Fruit fly (Drosophila melanogaster): Measurements from ENCODE around the gene Syx7.
A peak's percentile ranks its signal among the peaks of the same experiment; 100 is the strongest.

Gene Syx7

dm6 chr3L:21460149-21460873, 14.7 kb downstream of the Syx7 start (continued):
- TF ChIP-seq slbo (GFP tag; IDR thresholded peaks at IDR 0.05) (no peak), CG14441 (GFP tag; IDR thresholded peaks at IDR 0.05) (no peak), CHES-1-like (GFP tag; optimal IDR thresholded peaks at IDR 0.05) (no peak), D19A (tag; optimal IDR thresholded peaks at IDR 0.05) (no peak), CG17568 (GFP tag; optimal IDR thresholded peaks at IDR 0.05) (no peak), CG12219 (GFP tag; optimal IDR thresholded peaks at IDR 0.05) (no peak), CG8388 (GFP tag; optimal IDR thresholded peaks at IDR 0.05) (no peak), inv (GFP tag; IDR thresholded peaks at IDR 0.05; ENCODE audit: partially characterized antibody) (no peak), CG31388 (GFP tag; optimal IDR thresholded peaks at IDR 0.05) (no peak), kni (GFP tag; optimal IDR thresholded peaks at IDR 0.05) (peak; percentile 23), otp (GFP tag; IDR thresholded peaks at IDR 0.05) (no peak), CG13296 (GFP tag; optimal IDR thresholded peaks at IDR 0.05) (no peak), NfI (GFP tag; optimal IDR thresholded peaks at IDR 0.05) (no peak), sqz (GFP tag; optimal IDR thresholded peaks at IDR 0.05) (no peak), Tbp (GFP tag; optimal IDR thresholded peaks at IDR 0.05) (no peak), knrl (GFP tag; IDR thresholded peaks at IDR 0.05; ENCODE audit: partially characterized antibody) (no peak), CG9876 (GFP tag; optimal IDR thresholded peaks at IDR 0.05) (no peak), sob (GFP tag; IDR thresholded peaks at IDR 0.05) (no peak), CG6689 (GFP tag; IDR thresholded peaks at IDR 0.05) (no peak), sc (optimal IDR thresholded peaks at IDR 0.05) (no peak), sc (GFP tag; optimal IDR thresholded peaks at IDR 0.05) (no peak), esg (GFP tag; conservative IDR thresholded peaks at IDR 0.05) (no peak), hth (optimal IDR thresholded peaks at IDR 0.05) (no peak), tgo (GFP tag; IDR thresholded peaks at IDR 0.05) (no peak), CG15011 (GFP tag; optimal IDR thresholded peaks at IDR 0.05) (no peak), Awh (GFP tag; IDR thresholded peaks at IDR 0.05) (no peak), Dref (GFP tag; IDR thresholded peaks at IDR 0.05) (no peak), CG8359 (GFP tag; optimal IDR thresholded peaks at IDR 0.05; ENCODE audit: borderline replicate concordance) (no peak), dmrt11E (tag; optimal IDR thresholded peaks at IDR 0.05) (no peak), Jarid2 (GFP tag; optimal IDR thresholded peaks at IDR 0.05) (peak; percentile 39), CG8765 (GFP tag; IDR thresholded peaks at IDR 0.05) (no peak), ase (GFP tag; IDR thresholded peaks at IDR 0.05) (no peak), odd (GFP tag; optimal IDR thresholded peaks at IDR 0.05) (no peak), CG13775 (GFP tag; optimal IDR thresholded peaks at IDR 0.05) (no peak), CG4424 (GFP tag; optimal IDR thresholded peaks at IDR 0.05) (no peak), CG12391 (tag; optimal IDR thresholded peaks at IDR 0.05) (no peak), CG10543 (GFP tag; optimal IDR thresholded peaks at IDR 0.05) (no peak), tup (GFP tag; optimal IDR thresholded peaks at IDR 0.05) (no peak), CG6765 (GFP tag; optimal IDR thresholded peaks at IDR 0.05) (no peak), cato (GFP tag; optimal IDR thresholded peaks at IDR 0.05; ENCODE audit: borderline replicate concordance) (no peak), bcd (GFP tag; optimal IDR thresholded peaks at IDR 0.05) (no peak), CG1792 (GFP tag; optimal IDR thresholded peaks at IDR 0.05) (no peak), Max (GFP tag; optimal IDR thresholded peaks at IDR 0.05) (no peak), Gug (GFP tag; IDR thresholded peaks at IDR 0.05) (no peak), nerfin-1 (tag; optimal IDR thresholded peaks at IDR 0.05) (no peak), rib (GFP tag; IDR thresholded peaks at IDR 0.05) (no peak), CG17385 (GFP tag; optimal IDR thresholded peaks at IDR 0.05) (no peak), CG12104 (GFP tag; optimal IDR thresholded peaks at IDR 0.05) (no peak), Fer1 (GFP tag; optimal IDR thresholded peaks at IDR 0.05) (no peak), CG4282 (GFP tag; optimal IDR thresholded peaks at IDR 0.05) (no peak), CG4730 (GFP tag; IDR thresholded peaks at IDR 0.05) (no peak)
